Fruit fly (Drosophila melanogaster): ENCODE results near the gene Rpt5.

DNA sequence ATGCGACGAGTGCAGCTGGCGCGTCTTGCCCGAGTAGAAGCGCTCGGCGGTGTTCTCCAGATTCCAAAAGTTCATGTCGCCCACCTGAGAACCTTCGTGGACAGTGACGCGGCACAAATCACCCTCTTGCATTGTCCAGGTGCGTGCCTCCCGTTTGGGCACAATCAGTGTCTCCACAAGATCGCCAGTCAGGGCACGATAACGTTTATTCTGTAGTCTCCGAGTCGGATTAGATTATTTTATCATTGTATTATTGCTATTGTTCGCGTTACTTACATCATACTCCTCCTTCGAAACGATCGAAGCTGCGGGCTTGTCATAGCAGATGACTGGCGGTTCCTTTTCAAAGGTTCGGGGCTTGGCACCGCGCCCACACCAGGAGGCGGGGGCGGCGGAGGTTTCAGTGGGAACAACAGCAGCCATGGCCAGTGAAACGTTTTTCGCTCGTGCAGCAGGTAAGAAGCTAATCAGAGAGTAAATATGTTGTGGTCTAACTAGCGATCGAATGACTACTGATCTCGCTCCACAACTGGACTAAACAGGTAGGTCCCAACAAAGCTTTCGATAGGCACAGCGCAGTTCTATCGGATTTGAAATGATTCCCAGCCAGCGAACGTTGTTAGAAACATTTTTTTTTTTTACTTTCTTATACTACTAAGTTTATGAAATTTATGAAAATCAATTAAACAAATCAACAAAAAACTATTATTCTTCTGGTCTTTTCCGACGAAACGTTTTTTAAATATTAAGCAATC, 21.1 kb downstream of the Rpt5 start, which contains the start of gene CG10208:
- no peak for TF ChIP-seq h (optimal IDR thresholded peaks at IDR 0.05)
- no peak for TF ChIP-seq Sin3A (optimal IDR thresholded peaks at IDR 0.05)
